Worm (Caenorhabditis elegans): ENCODE measurements around the gene famh-161.
A peak's percentile ranks its signal among the peaks of the same experiment; 100 is the strongest.

famh-161 gene

ce11 chrV:20555120-20555519 lies 21.1 kb upstream of the famh-161 start, which contains the start of gene Y38H6C.21:
Y38H6C.21 (minus strand) TSS chrV:20555267.
- TF ChIP-seq nhr-80 (tag; optimal IDR thresholded peaks at IDR 0.05), result peak; percentile 24
- TF ChIP-seq nhr-179 (tag; optimal IDR thresholded peaks at IDR 0.05), result no peak
- no peak for TF ChIP-seq hmg-1.2 (GFP tag; IDR thresholded peaks at IDR 0.05)
- no peak for TF ChIP-seq lir-1 (GFP tag; conservative IDR thresholded peaks at IDR 0.05)
- TF ChIP-seq F10E7.11 (tag; optimal IDR thresholded peaks at IDR 0.05), result no peak
- no peak for TF ChIP-seq Y79H2A.3 (GFP tag; conservative IDR thresholded peaks at IDR 0.05)
- TF ChIP-seq lag-1 (GFP tag; IDR thresholded peaks at IDR 0.05), result no peak

DNA sequence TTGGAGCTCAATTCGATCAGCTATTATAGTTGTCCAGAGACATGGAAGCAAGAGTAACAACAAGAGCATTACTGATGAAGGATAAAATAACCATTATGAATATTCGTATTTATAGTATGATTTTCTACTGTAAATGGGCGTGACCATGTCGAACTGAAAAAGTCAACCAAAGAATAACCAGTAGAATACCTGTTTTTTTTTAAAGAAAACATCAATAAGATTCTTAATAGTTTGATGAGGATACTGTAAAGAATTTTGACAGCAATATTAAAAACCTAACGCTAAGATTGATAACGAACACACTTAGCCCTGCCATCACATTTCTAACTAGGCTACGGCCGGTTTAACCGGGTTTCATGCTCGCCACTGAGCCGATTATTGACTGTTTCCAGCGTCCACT lies 19.0 kb upstream of the famh-161 start, which contains the start of gene vmo-1:
TSS of gene vmo-1 (minus strand) at position 101 of the 400 bp plus-strand sequence.
- TF ChIP-seq zfh-2 (GFP tag; conservative IDR thresholded peaks at IDR 0.05), result no peak
- no peak for TF ChIP-seq lin-35 (GFP tag; optimal IDR thresholded peaks at IDR 0.05)
- TF ChIP-seq attf-5 (GFP tag; optimal IDR thresholded peaks at IDR 0.05), result no peak
- no peak for TF ChIP-seq egl-18 (GFP tag; IDR thresholded peaks at IDR 0.05)
- TF ChIP-seq rcor-1 (GFP tag; IDR thresholded peaks at IDR 0.05), result no peak
- TF ChIP-seq nfya-2 (GFP tag; IDR thresholded peaks at IDR 0.05), result no peak
- TF ChIP-seq F57A8.1 (GFP tag; optimal IDR thresholded peaks at IDR 0.05), result no peak
- no peak for TF ChIP-seq F22D6.2 (tag; optimal IDR thresholded peaks at IDR 0.05)
- no peak for TF ChIP-seq tbp1 (GFP tag; optimal IDR thresholded peaks at IDR 0.05)
- no peak for TF ChIP-seq F23B12.7 (tag; optimal IDR thresholded peaks at IDR 0.05; ENCODE audit: insufficient read depth)
- TF ChIP-seq ceh-58 (GFP tag; IDR thresholded peaks at IDR 0.05), result no peak
- no peak for TF ChIP-seq snpc-1.3 (tag; optimal IDR thresholded peaks at IDR 0.05; ENCODE audit: insufficient read depth)

ce11 chrV:20551096-20551495 lies 17.1 kb upstream of the famh-161 start, which contains the start of gene Y38H6C.20:
Y38H6C.20 (minus strand) TSS chrV:20551196.
- no peak for TF ChIP-seq athp-1 (tag; optimal IDR thresholded peaks at IDR 0.05)
- TF ChIP-seq nfyb-1 (GFP tag; IDR thresholded peaks at IDR 0.05), result no peak
- TF ChIP-seq B0336.3 (GFP tag; IDR thresholded peaks at IDR 0.05), result no peak
- no peak for TF ChIP-seq nhr-179 (tag; optimal IDR thresholded peaks at IDR 0.05)
- no peak for TF ChIP-seq die-1 (tag; optimal IDR thresholded peaks at IDR 0.05)
- no peak for TF ChIP-seq hmg-1.2 (GFP tag; IDR thresholded peaks at IDR 0.05)
- no peak for TF ChIP-seq ztf-28 (GFP tag; IDR thresholded peaks at IDR 0.05)
- no peak for TF ChIP-seq C17E4.6 (GFP tag; IDR thresholded peaks at IDR 0.05)
- TF ChIP-seq T07F8.4 (tag; optimal IDR thresholded peaks at IDR 0.05), result no peak
- no peak for TF ChIP-seq sdz-38 (tag; optimal IDR thresholded peaks at IDR 0.05)
- TF ChIP-seq nhr-120 (GFP tag; IDR thresholded peaks at IDR 0.05), result no peak
- no peak for TF ChIP-seq let-607 (tag; optimal IDR thresholded peaks at IDR 0.05)
- no peak for TF ChIP-seq Y95B8A.8 (GFP tag; IDR thresholded peaks at IDR 0.05)
- TF ChIP-seq madf-3 (GFP tag; IDR thresholded peaks at IDR 0.05), result no peak
- no peak for TF ChIP-seq aptf-2 (GFP tag; conservative IDR thresholded peaks at IDR 0.05)
- TF ChIP-seq hrde-1 (tag; optimal IDR thresholded peaks at IDR 0.05; ENCODE audit: borderline replicate concordance), result no peak
- TF ChIP-seq snpc-1.1 (tag; optimal IDR thresholded peaks at IDR 0.05; ENCODE audit: insufficient read depth), result no peak

- TF ChIP-seq T26A5.8 (tag; optimal IDR thresholded peaks at IDR 0.05) (no peak), sdz-38 (tag; optimal IDR thresholded peaks at IDR 0.05) (no peak), nhr-90 (tag; optimal IDR thresholded peaks at IDR 0.05) (no peak), Y53F4B.3 (GFP tag; IDR thresholded peaks at IDR 0.05) (no peak), B0261.1 (tag; optimal IDR thresholded peaks at IDR 0.05) (no peak), dpff-1 (tag; optimal IDR thresholded peaks at IDR 0.05) (no peak), K11D2.4 (GFP tag; IDR thresholded peaks at IDR 0.05) (no peak), lin-35 (GFP tag; optimal IDR thresholded peaks at IDR 0.05) (no peak), sptf-2 (GFP tag; optimal IDR thresholded peaks at IDR 0.05) (no peak), ZK185.1 (tag; optimal IDR thresholded peaks at IDR 0.05; ENCODE audit: poor library complexity, severe bottlenecking) (no peak)
Observed at ce11 chrV:20547048-20547447, 13.1 kb upstream of the famh-161 start, which contains the start of gene Y38H6C.18. Y38H6C.18 (minus strand) TSS chrV:20547148.
